Worm (Caenorhabditis elegans) whole organism, early embryonic: ENCODE data around the gene K07E1.1.

ENCODE experiments used
- B0310.2 ChIP-seq: sonication (generic microtip); optimal IDR thresholded peaks from 2 replicates; lab custom pipeline; 2016; ENCODE audit warnings: mild to moderate bottlenecking, missing genetic modification characterization, missing compliant biosample characterization
- F13C5.2 ChIP-seq: sonication (generic microtip); optimal IDR thresholded peaks from 2 replicates; lab custom pipeline; 2017; ENCODE audit warnings: mild to moderate bottlenecking, missing genetic modification characterization, inconsistent platforms, missing compliant biosample characterization
- aly-1 ChIP-seq: sonication (generic microtip); optimal IDR thresholded peaks from 2 replicates; lab custom pipeline; 2016; ENCODE audit warnings: missing genetic modification characterization, missing compliant biosample characterization
- ama-1 ChIP-seq: fragments of 150-350 bp; optimal IDR thresholded peaks from 2 replicates; lab custom pipeline; 2014
- ceh-13 ChIP-seq: fragments of 200-800 bp; sonication (Bioruptor generic); optimal IDR thresholded peaks from 2 replicates; lab custom pipeline; 2018; ENCODE audit warnings: mild to moderate bottlenecking, missing genetic modification characterization, missing compliant biosample characterization
- ceh-36 ChIP-seq: sonication (generic microtip); optimal IDR thresholded peaks from 2 replicates; lab custom pipeline; 2016; ENCODE audit warnings: missing genetic modification characterization, inconsistent platforms, missing compliant biosample characterization
- flt-1 ChIP-seq: fragments of 200-800 bp; sonication (Bioruptor generic); IDR thresholded peaks from 2 replicates; pipeline ENCODE4 v1.3.6; 2022; ENCODE audit warnings: missing genetic modification characterization, missing compliant biosample characterization
- sea-1 ChIP-seq: fragments of 200-800 bp; sonication (Bioruptor generic); conservative IDR thresholded peaks from 2 replicates; pipeline ENCODE4 v1.3.6; 2022; ENCODE audit warnings: missing genetic modification characterization, missing compliant biosample characterization
- tbx-37 ChIP-seq: fragments of 200-800 bp; sonication (Bioruptor generic); conservative IDR thresholded peaks from 2 replicates; pipeline ENCODE4 v1.3.6; 2022; ENCODE audit warnings: missing genetic modification reagents, missing genetic modification characterization, missing compliant biosample characterization
- tra-4 ChIP-seq: sonication (generic microtip); optimal IDR thresholded peaks from 2 replicates; lab custom pipeline; 2017; ENCODE audit warnings: missing genetic modification characterization, missing compliant biosample characterization

- TF ChIP-seq sea-1 (GFP tag; lab: Robert Waterston, UW): no peak
- no peak for TF ChIP-seq tra-4
- TF ChIP-seq ama-1 (lab: Kevin White, UChicago): no peak
- no peak for TF ChIP-seq ceh-36 (tag; lab: Kevin White, UChicago)
- no peak for TF ChIP-seq flt-1 (GFP tag; lab: Robert Waterston, UW)
- no peak for TF ChIP-seq ceh-13
- no peak for TF ChIP-seq B0310.2 (tag; lab: Kevin White, UChicago)
- no peak for TF ChIP-seq F13C5.2 (tag; lab: Kevin White, UChicago)
- no peak for TF ChIP-seq tbx-37 (GFP tag; lab: Robert Waterston, UW)
- TF ChIP-seq aly-1: no peak
Measured at ce11 chrII:4577391-4577790, 26.5 kb downstream of the K07E1.1 start.
